Worm (Caenorhabditis elegans): ENCODE measurements around the gene mdmh-35.

Gene mdmh-35

DNA sequence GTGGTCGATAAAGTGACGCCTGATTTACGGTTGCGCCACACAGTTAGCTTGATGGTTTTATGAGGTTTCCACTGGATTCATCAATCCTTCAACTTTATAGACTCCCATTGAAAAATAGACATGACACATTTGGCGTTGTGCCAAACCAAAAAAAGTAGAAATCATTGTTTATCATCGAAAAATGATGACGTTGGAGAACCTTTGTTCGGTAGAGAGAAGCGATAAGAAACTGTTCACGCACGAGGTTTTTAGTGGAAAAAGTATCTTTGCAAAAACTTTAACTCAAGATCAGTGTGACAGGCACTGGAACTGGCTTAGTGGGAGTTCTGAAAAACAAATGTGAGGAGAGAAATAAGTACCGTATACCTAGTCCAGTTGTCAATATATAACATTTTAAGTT lies 41.9 kb downstream of the mdmh-35 start:
- TF ChIP-seq klf-2 (GFP tag; conservative IDR thresholded peaks at IDR 0.05): no peak
- no peak for TF ChIP-seq ztf-29 (GFP tag; IDR thresholded peaks at IDR 0.05)
- TF ChIP-seq med-1 (GFP tag; optimal IDR thresholded peaks at IDR 0.05; ENCODE audit: insufficient read depth): no peak
- TF ChIP-seq cog-1 (tag; optimal IDR thresholded peaks at IDR 0.05): no peak

DNA sequence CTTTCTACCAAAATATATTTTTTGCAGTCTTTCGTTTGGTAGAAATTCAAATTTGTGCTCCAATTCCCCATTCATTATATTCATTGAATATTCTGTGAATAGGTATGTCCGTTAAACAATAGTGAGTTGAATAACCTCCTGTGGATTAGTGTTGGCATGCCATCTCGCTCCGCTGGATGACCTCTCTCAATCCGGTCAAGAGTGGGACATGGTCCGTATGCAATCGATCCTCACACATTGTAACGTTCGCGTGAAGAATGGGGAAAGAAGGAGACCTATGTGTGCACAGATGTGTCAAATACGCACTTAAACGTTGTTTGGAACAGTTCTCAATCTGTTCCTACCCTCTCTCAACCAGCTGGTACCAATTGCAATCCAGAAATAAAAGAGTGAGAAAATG lies 42.3 kb downstream of the mdmh-35 start:
- TF ChIP-seq klf-2 (GFP tag; conservative IDR thresholded peaks at IDR 0.05) (no peak), T22C8.4 (GFP tag; IDR thresholded peaks at IDR 0.05) (0 out of 2 replicates have a peak, but pooled peaks have one; percentile 25), ztf-29 (GFP tag; IDR thresholded peaks at IDR 0.05) (no peak), flt-1 (GFP tag; IDR thresholded peaks at IDR 0.05) (no peak), ztf-23 (GFP tag; IDR thresholded peaks at IDR 0.05) (no peak)

DNA sequence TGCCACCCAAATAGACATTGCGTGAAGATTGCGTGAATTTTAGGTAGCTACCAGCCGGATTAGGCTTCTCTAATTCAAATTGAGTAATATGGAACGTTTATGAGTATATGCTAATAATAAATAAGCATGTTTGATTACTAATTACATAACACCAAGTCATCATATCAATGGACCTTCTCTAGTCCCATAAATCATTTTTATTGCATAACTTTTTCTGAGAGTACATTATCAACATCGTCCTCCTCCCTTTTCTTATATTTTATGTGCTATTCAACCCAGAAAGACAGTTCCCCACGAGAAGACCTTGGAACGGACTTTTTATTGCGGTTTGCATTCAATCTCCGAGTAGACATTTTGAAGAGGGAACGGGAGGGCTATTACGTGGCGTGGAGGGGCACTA lies 43.2 kb downstream of the mdmh-35 start:
- TF ChIP-seq ref-1 (GFP tag; conservative IDR thresholded peaks at IDR 0.05) (no peak), tab-1 (GFP tag; IDR thresholded peaks at IDR 0.05) (no peak), ztf-23 (GFP tag; IDR thresholded peaks at IDR 0.05) (no peak), cog-1 (tag; optimal IDR thresholded peaks at IDR 0.05) (peak; percentile 36), med-1 (GFP tag; optimal IDR thresholded peaks at IDR 0.05; ENCODE audit: insufficient read depth) (no peak), ztf-29 (GFP tag; IDR thresholded peaks at IDR 0.05) (0 out of 2 replicates have a peak, but pooled peaks have one; percentile 26), klf-2 (GFP tag; conservative IDR thresholded peaks at IDR 0.05) (0 out of 2 replicates have a peak, but pooled peaks have one; percentile 43), T22C8.4 (GFP tag; IDR thresholded peaks at IDR 0.05) (no peak), flt-1 (GFP tag; IDR thresholded peaks at IDR 0.05) (peak; percentile 61; the same call in 1 of the 2 replicates)

DNA sequence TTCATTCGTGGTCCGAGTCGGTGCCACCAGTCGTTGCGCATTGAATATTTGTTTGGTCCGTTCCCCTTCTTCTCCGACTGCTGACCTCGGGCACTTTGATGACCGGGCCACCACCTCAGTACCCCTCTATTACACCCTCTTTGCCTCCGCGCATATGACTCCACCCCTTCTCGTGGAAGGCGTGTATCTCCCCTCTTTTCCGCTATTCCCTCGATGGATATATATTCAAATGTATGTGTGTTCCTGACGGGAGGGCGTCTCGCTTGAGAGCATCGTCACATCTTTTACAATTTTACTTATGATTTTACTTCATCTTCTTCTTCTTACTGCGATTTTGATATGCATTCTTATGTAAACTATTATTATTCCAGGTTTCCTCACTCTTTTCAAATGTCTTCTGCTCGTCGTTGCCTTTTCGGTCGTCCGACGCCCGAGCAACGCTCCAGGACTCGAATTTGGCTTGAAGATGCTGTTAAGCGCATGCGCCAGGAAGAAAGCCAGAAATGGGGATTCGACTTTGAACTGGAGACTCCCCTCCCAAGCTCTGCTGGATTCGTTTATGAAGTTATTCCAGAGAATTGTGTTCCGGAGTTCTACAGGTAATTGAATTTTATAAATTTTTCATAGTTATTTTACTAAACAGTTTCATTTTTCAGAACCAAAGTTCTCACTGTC lies 44.5 kb downstream of the mdmh-35 start, which contains the start of gene cki-1:
TSS of gene cki-1 (plus strand) at position 372 of the 675 bp plus-strand sequence.
- 0 out of 2 replicates have a peak, but pooled peaks have one; percentile 48 for TF ChIP-seq tab-1 (GFP tag; IDR thresholded peaks at IDR 0.05)
- TF ChIP-seq med-1 (GFP tag; optimal IDR thresholded peaks at IDR 0.05; ENCODE audit: insufficient read depth): no peak
- TF ChIP-seq cog-1 (tag; optimal IDR thresholded peaks at IDR 0.05): no peak
- TF ChIP-seq ztf-23 (GFP tag; IDR thresholded peaks at IDR 0.05): peak; percentile 61; the same call in 1 of the 2 replicates
- TF ChIP-seq flt-1 (GFP tag; IDR thresholded peaks at IDR 0.05): peak; percentile 58

DNA sequence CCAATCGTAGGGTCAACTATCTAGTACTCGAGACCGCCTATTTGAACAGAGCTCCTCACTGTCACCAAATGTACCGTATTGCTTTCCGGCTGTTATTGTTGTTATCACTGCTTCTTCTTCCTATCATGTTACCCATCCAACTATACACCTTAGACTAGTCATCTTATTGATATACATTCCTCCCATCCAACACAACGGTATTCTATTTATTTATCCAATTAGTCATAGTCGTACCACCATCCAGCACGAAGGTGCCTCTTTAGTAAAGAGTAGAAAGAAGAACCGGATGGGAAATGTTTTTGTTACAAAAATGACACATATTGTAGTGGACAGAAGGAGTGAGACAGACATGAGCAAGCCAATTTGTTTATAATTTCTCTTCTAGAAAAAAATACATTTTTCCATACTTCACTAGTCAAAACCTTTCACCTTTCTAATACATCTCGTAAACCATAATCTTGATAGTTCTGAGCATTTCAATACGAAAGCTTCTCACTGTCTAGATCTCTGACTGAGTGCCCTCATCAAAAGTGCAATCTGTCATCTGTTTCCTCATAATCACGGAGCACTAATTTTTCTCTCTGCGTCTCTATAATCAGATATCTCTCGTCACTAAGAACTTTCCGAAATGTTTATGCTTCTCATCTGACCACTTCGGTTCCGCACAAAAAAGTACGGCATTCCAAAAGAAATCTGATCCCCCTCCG lies 45.2 kb downstream of the mdmh-35 start:
- TF ChIP-seq klf-2 (GFP tag; conservative IDR thresholded peaks at IDR 0.05) (no peak), med-1 (GFP tag; optimal IDR thresholded peaks at IDR 0.05; ENCODE audit: insufficient read depth) (no peak), ztf-23 (GFP tag; IDR thresholded peaks at IDR 0.05) (no peak), cog-1 (tag; optimal IDR thresholded peaks at IDR 0.05) (no peak), T22C8.4 (GFP tag; IDR thresholded peaks at IDR 0.05) (no peak), tab-1 (GFP tag; IDR thresholded peaks at IDR 0.05) (no peak), ref-1 (GFP tag; conservative IDR thresholded peaks at IDR 0.05) (no peak), flt-1 (GFP tag; IDR thresholded peaks at IDR 0.05) (no peak), ztf-29 (GFP tag; IDR thresholded peaks at IDR 0.05) (no peak)

DNA sequence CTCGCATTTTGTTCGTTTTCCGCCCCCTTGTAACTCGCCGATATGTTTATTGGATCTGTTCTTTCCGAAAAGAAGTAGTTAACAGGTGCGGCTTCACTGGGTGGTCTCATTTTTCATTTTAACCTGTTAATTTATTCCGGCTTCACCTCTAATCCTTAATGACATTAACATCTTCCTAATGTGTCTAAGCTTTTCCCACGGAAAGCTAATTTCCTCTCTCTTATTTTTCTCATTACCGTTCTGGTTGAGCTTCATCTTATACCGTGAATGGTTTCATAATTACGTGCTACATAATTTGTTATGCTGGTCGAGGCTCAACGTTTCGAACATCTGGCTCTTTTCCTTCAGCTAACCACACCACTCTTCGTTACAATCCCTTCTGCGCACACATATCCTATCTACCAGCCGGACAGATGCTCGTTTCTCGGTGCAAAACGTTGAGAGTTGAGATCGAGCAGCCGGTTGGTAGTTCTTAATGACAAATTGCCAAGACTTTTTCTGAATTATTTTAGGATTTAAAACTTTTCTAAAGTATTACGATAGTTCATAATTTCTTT lies 46.1 kb downstream of the mdmh-35 start:
- TF ChIP-seq klf-2 (GFP tag; conservative IDR thresholded peaks at IDR 0.05) (no peak), ztf-29 (GFP tag; IDR thresholded peaks at IDR 0.05) (no peak), flt-1 (GFP tag; IDR thresholded peaks at IDR 0.05) (no peak), ref-1 (GFP tag; conservative IDR thresholded peaks at IDR 0.05) (no peak), med-1 (GFP tag; optimal IDR thresholded peaks at IDR 0.05; ENCODE audit: insufficient read depth) (no peak), T22C8.4 (GFP tag; IDR thresholded peaks at IDR 0.05) (no peak), cog-1 (tag; optimal IDR thresholded peaks at IDR 0.05) (peak; percentile 85), ztf-23 (GFP tag; IDR thresholded peaks at IDR 0.05) (no peak)

DNA sequence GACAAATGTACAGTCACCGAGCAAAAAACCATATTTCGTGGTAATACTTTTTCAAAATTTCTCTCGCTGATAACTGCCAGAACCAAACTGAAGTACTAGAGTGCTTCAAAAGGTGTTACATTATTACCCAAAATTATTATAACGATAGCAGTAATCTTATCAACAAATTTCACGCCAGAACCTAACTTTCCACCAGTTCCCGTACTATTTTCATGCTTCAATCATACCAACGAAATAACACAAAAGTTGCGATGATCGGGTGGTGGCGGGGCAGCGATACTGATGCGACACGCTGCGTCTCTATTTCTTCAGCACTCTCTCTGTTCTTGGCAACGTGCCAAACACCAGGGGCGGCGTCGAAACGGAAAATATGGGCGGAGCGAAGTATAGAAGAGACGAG lies 46.6 kb downstream of the mdmh-35 start:
- TF ChIP-seq tab-1 (GFP tag; IDR thresholded peaks at IDR 0.05): no peak
- no peak for TF ChIP-seq ztf-29 (GFP tag; IDR thresholded peaks at IDR 0.05)
- no peak for TF ChIP-seq ref-1 (GFP tag; conservative IDR thresholded peaks at IDR 0.05)
- no peak for TF ChIP-seq med-1 (GFP tag; optimal IDR thresholded peaks at IDR 0.05; ENCODE audit: insufficient read depth)
- no peak for TF ChIP-seq cog-1 (tag; optimal IDR thresholded peaks at IDR 0.05)
- TF ChIP-seq flt-1 (GFP tag; IDR thresholded peaks at IDR 0.05): no peak
- TF ChIP-seq klf-2 (GFP tag; conservative IDR thresholded peaks at IDR 0.05): no peak
- TF ChIP-seq T22C8.4 (GFP tag; IDR thresholded peaks at IDR 0.05): no peak
- no peak for TF ChIP-seq ztf-23 (GFP tag; IDR thresholded peaks at IDR 0.05)

DNA sequence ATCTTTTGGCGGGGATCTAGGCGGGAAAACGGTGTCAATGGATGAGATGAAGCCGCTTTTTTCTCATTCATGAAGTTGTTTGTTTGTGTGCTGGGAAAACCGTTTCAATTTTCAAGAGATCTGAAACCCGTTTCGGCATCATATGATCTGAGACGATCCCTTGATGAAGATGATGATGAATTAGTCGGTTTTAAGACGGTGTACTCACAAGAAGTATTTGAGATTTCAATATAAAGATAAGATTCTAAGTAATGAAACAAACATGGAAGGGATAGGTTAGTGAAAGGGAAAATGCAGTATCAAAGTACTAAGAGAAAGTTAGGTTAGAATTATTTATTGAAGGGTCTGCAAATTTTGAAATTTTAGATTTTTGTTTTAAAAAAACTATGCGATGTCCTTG lies 47.4 kb downstream of the mdmh-35 start:
- TF ChIP-seq med-1 (GFP tag; optimal IDR thresholded peaks at IDR 0.05; ENCODE audit: insufficient read depth) (no peak), ztf-23 (GFP tag; IDR thresholded peaks at IDR 0.05) (no peak), klf-2 (GFP tag; conservative IDR thresholded peaks at IDR 0.05) (no peak)

DNA sequence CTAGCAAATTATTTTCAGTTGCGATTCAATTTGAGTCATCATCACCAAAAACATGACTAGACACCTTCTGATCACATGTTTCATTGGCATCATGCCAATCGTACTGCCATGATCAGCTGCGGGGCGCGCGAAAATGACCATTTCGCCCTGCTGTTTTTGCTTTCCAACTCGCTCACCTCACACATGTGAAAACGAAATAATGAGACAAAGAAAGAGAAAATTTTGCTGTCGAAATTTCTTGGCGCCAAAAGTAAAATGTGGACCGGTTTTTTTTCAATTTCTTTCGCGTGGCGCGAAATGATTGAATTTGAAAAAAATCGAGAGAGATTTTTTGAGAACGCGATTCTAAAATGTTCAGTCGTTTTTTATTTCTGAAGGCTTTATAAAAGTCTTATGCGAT lies 48.6 kb downstream of the mdmh-35 start:
- TF ChIP-seq med-1 (GFP tag; optimal IDR thresholded peaks at IDR 0.05; ENCODE audit: insufficient read depth) (no peak), ztf-23 (GFP tag; IDR thresholded peaks at IDR 0.05) (no peak), flt-1 (GFP tag; IDR thresholded peaks at IDR 0.05) (no peak), T22C8.4 (GFP tag; IDR thresholded peaks at IDR 0.05) (no peak), cog-1 (tag; optimal IDR thresholded peaks at IDR 0.05) (no peak), ref-1 (GFP tag; conservative IDR thresholded peaks at IDR 0.05) (no peak)

DNA sequence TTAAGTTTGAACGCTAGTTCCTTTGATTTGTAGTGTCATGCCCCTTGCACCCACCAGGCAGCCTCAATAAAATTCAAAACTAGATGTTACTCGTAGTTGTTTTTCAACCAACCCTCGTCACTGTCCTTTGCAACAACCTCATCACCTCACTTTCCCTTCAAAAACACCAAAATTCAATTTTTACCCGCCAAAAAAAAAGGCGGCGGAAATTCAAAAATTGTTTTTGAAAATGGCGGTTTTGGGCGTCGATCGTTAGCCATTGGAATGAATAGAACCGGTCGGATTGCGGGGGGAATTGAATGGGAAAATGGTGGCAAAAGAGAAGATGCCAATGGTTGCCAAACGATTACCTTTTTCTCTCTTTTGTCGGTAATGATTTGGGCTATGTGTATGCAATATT lies 49.5 kb downstream of the mdmh-35 start:
- no peak for TF ChIP-seq ref-1 (GFP tag; conservative IDR thresholded peaks at IDR 0.05)
- TF ChIP-seq ztf-29 (GFP tag; IDR thresholded peaks at IDR 0.05): no peak
- no peak for TF ChIP-seq T22C8.4 (GFP tag; IDR thresholded peaks at IDR 0.05)
- no peak for TF ChIP-seq klf-2 (GFP tag; conservative IDR thresholded peaks at IDR 0.05)
- no peak for TF ChIP-seq flt-1 (GFP tag; IDR thresholded peaks at IDR 0.05)
- no peak for TF ChIP-seq ztf-23 (GFP tag; IDR thresholded peaks at IDR 0.05)
- TF ChIP-seq med-1 (GFP tag; optimal IDR thresholded peaks at IDR 0.05; ENCODE audit: insufficient read depth): no peak
- TF ChIP-seq cog-1 (tag; optimal IDR thresholded peaks at IDR 0.05): no peak
